Worm (Caenorhabditis elegans) whole organism, late embryonic: Measurements from ENCODE around the gene F17E9.16.

Experiments
- T23F11.4 ChIP-seq: fragments of 200-800 bp; sonication (Bioruptor generic); optimal IDR thresholded peaks from 2 replicates; lab custom pipeline; 2018; ENCODE audit warnings: mild to moderate bottlenecking, missing genetic modification characterization, missing compliant biosample characterization
- ceh-18 ChIP-seq: sonication (generic microtip); optimal IDR thresholded peaks from 2 replicates; lab custom pipeline; 2016; ENCODE audit warnings: missing genetic modification characterization, missing compliant biosample characterization
- ceh-2 ChIP-seq: sonication (generic microtip); optimal IDR thresholded peaks from 2 replicates; lab custom pipeline; 2016; ENCODE audit warnings: missing genotype, missing genetic modification characterization, missing compliant biosample characterization
- ceh-22 ChIP-seq: sonication (generic microtip); optimal IDR thresholded peaks from 2 replicates; lab custom pipeline; 2017; ENCODE audit warnings: missing biosample characterization, missing genetic modification characterization
- ceh-31 ChIP-seq: sonication (generic microtip); optimal IDR thresholded peaks from 2 replicates; lab custom pipeline; 2016; ENCODE audit warnings: missing genetic modification characterization, missing compliant biosample characterization
- ceh-9 ChIP-seq: sonication (generic microtip); optimal IDR thresholded peaks from 2 replicates; lab custom pipeline; 2016; ENCODE audit warnings: mild to moderate bottlenecking, missing genetic modification characterization, inconsistent platforms, missing compliant biosample characterization
- eyg-1 ChIP-seq: sonication (generic microtip); optimal IDR thresholded peaks from 2 replicates; lab custom pipeline; 2016; ENCODE audit warnings: missing genotype, missing genetic modification characterization, missing compliant biosample characterization
- fax-1 ChIP-seq: sonication (generic microtip); optimal IDR thresholded peaks from 2 replicates; lab custom pipeline; 2016; ENCODE audit warnings: missing genotype, missing genetic modification characterization, missing compliant biosample characterization
- pha-4 ChIP-seq: fragments of 150-350 bp; optimal IDR thresholded peaks from 2 replicates; lab custom pipeline; 2018; ENCODE audit warnings: missing biosample characterization, missing genetic modification reagents, missing genetic modification characterization
- pqm-1 ChIP-seq: sonication (generic microtip); optimal IDR thresholded peaks from 2 replicates; lab custom pipeline; 2016; ENCODE audit warnings: missing genetic modification characterization, missing compliant biosample characterization
- sox-4 ChIP-seq: sonication (generic microtip); optimal IDR thresholded peaks from 2 replicates; lab custom pipeline; 2017; ENCODE audit warnings: mild to moderate bottlenecking, missing genetic modification characterization, inconsistent platforms, missing compliant biosample characterization
- unc-86 ChIP-seq: sonication (generic microtip); optimal IDR thresholded peaks from 2 replicates; lab custom pipeline; 2016; ENCODE audit warnings: missing genetic modification characterization, missing compliant biosample characterization
- ztf-16 ChIP-seq: sonication (generic microtip); optimal IDR thresholded peaks from 2 replicates; lab custom pipeline; 2017; ENCODE audit warnings: missing genetic modification characterization, missing compliant biosample characterization

ce11 chrIV:8366295-8366694, 14.2 kb downstream of the F17E9.16 start, which contains the start of gene aagr-1:
- no peak for TF ChIP-seq sox-4 (tag; lab: Kevin White, UChicago)
- TF ChIP-seq pha-4 (tag; lab: Kevin White, UChicago): no peak
- no peak for TF ChIP-seq unc-86 (tag; lab: Kevin White, UChicago)
- TF ChIP-seq pqm-1: no peak
- TF ChIP-seq ceh-31: no peak
- no peak for TF ChIP-seq fax-1 (tag; lab: Kevin White, UChicago)
- TF ChIP-seq ceh-2 (tag; lab: Kevin White, UChicago): no peak
- no peak for TF ChIP-seq ceh-22 (tag; lab: Kevin White, UChicago)
- no peak for TF ChIP-seq ceh-9 (tag; lab: Kevin White, UChicago)
- TF ChIP-seq eyg-1: no peak
- no peak for TF ChIP-seq ztf-16 (tag; lab: Kevin White, UChicago)
- no peak for TF ChIP-seq ceh-18 (tag; lab: Kevin White, UChicago)
- no peak for TF ChIP-seq T23F11.4 (GFP tag; lab: Kevin White, UChicago)
